Fruit fly (Drosophila melanogaster) whole organism, prepupa: ENCODE data around the gene AGO2.

ENCODE experiments used
- CG10631 ChIP-seq: fragments of 200-800 bp; sonication (Bioruptor generic); optimal IDR thresholded peaks from 2 replicates; lab custom pipeline; 2016; ENCODE audit warnings: missing biosample characterization, missing genetic modification characterization
- CG10669 ChIP-seq: fragments of 200-800 bp; sonication (Bioruptor generic); optimal IDR thresholded peaks from 3 replicates; lab custom pipeline; 2018; ENCODE audit warnings: missing biosample characterization, mild to moderate bottlenecking, missing genetic modification characterization, moderate library complexity
- CG11902 ChIP-seq: fragments of 200-800 bp; sonication (Bioruptor generic); optimal IDR thresholded peaks from 3 replicates; lab custom pipeline; 2016; ENCODE audit warnings: missing biosample characterization, missing genetic modification characterization
- CG15336 ChIP-seq: fragments of 200-800 bp; sonication (Bioruptor generic); IDR thresholded peaks from 2 replicates; pipeline ENCODE4 v1.3.6; 2022; ENCODE audit warnings: missing biosample characterization, missing genetic modification characterization
- CG16779 ChIP-seq: fragments of 200-800 bp; sonication (Bioruptor generic); optimal IDR thresholded peaks from 3 replicates; lab custom pipeline; 2017; ENCODE audit warnings: missing biosample characterization, mild to moderate bottlenecking, missing genetic modification characterization
- CG32006 ChIP-seq: fragments of 200-800 bp; sonication (Bioruptor generic); optimal IDR thresholded peaks from 3 replicates; lab custom pipeline; 2017; ENCODE audit warnings: missing biosample characterization, mild to moderate bottlenecking, missing genetic modification characterization
- CG34406 ChIP-seq: fragments of 200-800 bp; sonication (Bioruptor generic); optimal IDR thresholded peaks from 3 replicates; lab custom pipeline; 2016; ENCODE audit warnings: missing biosample characterization, missing genetic modification characterization
- CG6163 ChIP-seq: fragments of 200-800 bp; sonication (Bioruptor generic); IDR thresholded peaks from 3 replicates; pipeline ENCODE4 v1.3.6; 2022; ENCODE audit warnings: missing biosample characterization, missing genetic modification characterization
- CG6792 ChIP-seq: fragments of 200-800 bp; sonication (Bioruptor generic); optimal IDR thresholded peaks from 3 replicates; lab custom pipeline; 2016; ENCODE audit warnings: missing biosample characterization, missing genetic modification characterization
- CG6854 ChIP-seq: fragments of 200-800 bp; sonication (Bioruptor generic); optimal IDR thresholded peaks from 2 replicates; lab custom pipeline; 2017; ENCODE audit warnings: missing biosample characterization, mild to moderate bottlenecking, missing genetic modification characterization
- CG8119 ChIP-seq: fragments of 200-800 bp; sonication (Bioruptor generic); IDR thresholded peaks from 3 replicates; pipeline ENCODE4 v1.3.6; 2022; ENCODE audit warnings: missing biosample characterization, missing genetic modification characterization
- CG8319 ChIP-seq: fragments of 200-800 bp; sonication (Bioruptor generic); optimal IDR thresholded peaks from 3 replicates; lab custom pipeline; 2016; ENCODE audit warnings: missing biosample characterization, missing genetic modification characterization
- CG8632 ChIP-seq: fragments of 200-800 bp; sonication (Bioruptor generic); optimal IDR thresholded peaks from 3 replicates; lab custom pipeline; 2016; ENCODE audit warnings: missing biosample characterization, missing genetic modification characterization
- CG9139 ChIP-seq: fragments of 200-800 bp; sonication (Bioruptor generic); optimal IDR thresholded peaks from 3 replicates; lab custom pipeline; 2017; ENCODE audit warnings: missing biosample characterization, mild to moderate bottlenecking, missing genetic modification characterization
- Eip78C ChIP-seq: fragments of 200-800 bp; sonication (Bioruptor generic); peaks from one replicate; lab custom pipeline; 2016; ENCODE audit warnings: missing biosample characterization, missing genetic modification characterization
- Ets21C ChIP-seq: fragments of 200-800 bp; sonication (Bioruptor generic); optimal IDR thresholded peaks from 3 replicates; lab custom pipeline; 2016; ENCODE audit warnings: missing biosample characterization, missing genetic modification characterization
- Ets96B ChIP-seq: fragments of 200-800 bp; optimal IDR thresholded peaks from 2 replicates; lab custom pipeline; 2019; ENCODE audit warnings: missing biosample characterization, mild to moderate bottlenecking, missing genetic modification characterization, moderate library complexity
- Hr39 ChIP-seq: fragments of 200-800 bp; sonication (Bioruptor generic); optimal IDR thresholded peaks from 2 replicates; lab custom pipeline; 2016; ENCODE audit warnings: missing biosample characterization, missing genetic modification characterization
- Hr4 ChIP-seq: fragments of 200-800 bp; sonication (Bioruptor generic); optimal IDR thresholded peaks from 3 replicates; lab custom pipeline; 2016; ENCODE audit warnings: missing biosample characterization, missing genetic modification characterization
- Lpt ChIP-seq: fragments of 200-800 bp; sonication (Bioruptor generic); optimal IDR thresholded peaks from 3 replicates; lab custom pipeline; 2016; ENCODE audit warnings: missing biosample characterization, missing genetic modification characterization
- Met ChIP-seq: fragments of 200-800 bp; sonication (Bioruptor generic); optimal IDR thresholded peaks from 3 replicates; lab custom pipeline; 2016; ENCODE audit warnings: missing biosample characterization, missing genetic modification characterization
- Smox ChIP-seq: fragments of 200-800 bp; sonication (Bioruptor generic); optimal IDR thresholded peaks from 3 replicates; lab custom pipeline; 2016; ENCODE audit warnings: missing biosample characterization, missing genetic modification characterization
- Sox102F ChIP-seq: fragments of 200-800 bp; sonication (Bioruptor generic); optimal IDR thresholded peaks from 2 replicates; lab custom pipeline; 2016; ENCODE audit warnings: missing biosample characterization, mild to moderate bottlenecking, missing genetic modification characterization
- Sox14 ChIP-seq: fragments of 200-800 bp; sonication (Bioruptor generic); optimal IDR thresholded peaks from 3 replicates; lab custom pipeline; 2016; ENCODE audit warnings: missing biosample characterization, missing genetic modification characterization
- Sox15 ChIP-seq: fragments of 200-800 bp; sonication (Bioruptor generic); optimal IDR thresholded peaks from 3 replicates; lab custom pipeline; 2016; ENCODE audit warnings: missing biosample characterization, missing genetic modification characterization
- achi ChIP-seq: fragments of 200-800 bp; sonication (Bioruptor generic); optimal IDR thresholded peaks from 3 replicates; lab custom pipeline; 2016; ENCODE audit warnings: missing biosample characterization, missing genetic modification characterization
- cyc ChIP-seq: fragments of 200-800 bp; sonication (Bioruptor generic); optimal IDR thresholded peaks from 3 replicates; lab custom pipeline; 2016; ENCODE audit warnings: missing biosample characterization, missing genetic modification characterization
- dac ChIP-seq: fragments of 200-800 bp; sonication (Bioruptor generic); optimal IDR thresholded peaks from 2 replicates; lab custom pipeline; 2017; ENCODE audit warnings: missing biosample characterization, mild to moderate bottlenecking, missing genetic modification characterization
- dsx ChIP-seq: fragments of 200-800 bp; optimal IDR thresholded peaks from 3 replicates; lab custom pipeline; 2019; ENCODE audit warnings: missing biosample characterization, mild to moderate bottlenecking, missing genetic modification characterization, moderate library complexity; ENCODE audit not compliant: poor library complexity, severe bottlenecking
- esn ChIP-seq: fragments of 200-800 bp; sonication (Bioruptor generic); optimal IDR thresholded peaks from 2 replicates; lab custom pipeline; 2016; ENCODE audit warnings: missing biosample characterization, mild to moderate bottlenecking, missing genetic modification characterization, moderate library complexity
- fd85E ChIP-seq: fragments of 200-800 bp; sonication (Bioruptor generic); optimal IDR thresholded peaks from 3 replicates; lab custom pipeline; 2016; ENCODE audit warnings: missing biosample characterization, missing genetic modification characterization
- fkh ChIP-seq: fragments of 200-800 bp; sonication (Bioruptor generic); optimal IDR thresholded peaks from 3 replicates; lab custom pipeline; 2017; ENCODE audit warnings: missing biosample characterization, mild to moderate bottlenecking, missing genetic modification characterization, moderate library complexity
- net ChIP-seq: fragments of 200-800 bp; sonication (Bioruptor generic); optimal IDR thresholded peaks from 3 replicates; lab custom pipeline; 2016; ENCODE audit warnings: missing biosample characterization, missing genetic modification characterization
- pdm3 ChIP-seq: fragments of 200-800 bp; sonication (Bioruptor generic); optimal IDR thresholded peaks from 3 replicates; lab custom pipeline; 2016; ENCODE audit warnings: missing biosample characterization, missing genetic modification characterization
- salr ChIP-seq, 2 experiments: fragments of 200-800 bp; sonication (Bioruptor generic); optimal IDR thresholded peaks; 3 replicates each; lab custom pipeline; 2016 to 2018; ENCODE audit warnings: missing biosample characterization in 2 of 2, missing genetic modification characterization in 2 of 2, mild to moderate bottlenecking in 1 of 2
- spab ChIP-seq: fragments of 200-800 bp; sonication (Bioruptor generic); optimal IDR thresholded peaks from 2 replicates; lab custom pipeline; 2017; ENCODE audit warnings: missing biosample characterization, mild to moderate bottlenecking, missing genetic modification characterization, missing genetic modification reagents
- ss ChIP-seq, 2 experiments: fragments of 200-800 bp; sonication (Bioruptor generic); optimal IDR thresholded peaks; 2 replicates in 1 of 2; 3 replicates in 1 of 2; lab custom pipeline; 2017 to 2018; ENCODE audit warnings: mild to moderate bottlenecking in 2 of 2, missing biosample characterization in 2 of 2, missing genetic modification characterization in 2 of 2, moderate library complexity in 1 of 2
- topi ChIP-seq: fragments of 200-800 bp; sonication (Bioruptor generic); optimal IDR thresholded peaks from 3 replicates; lab custom pipeline; 2016; ENCODE audit warnings: missing biosample characterization, missing genetic modification characterization
- vri ChIP-seq: fragments of 200-800 bp; sonication (Bioruptor generic); optimal IDR thresholded peaks from 3 replicates; lab custom pipeline; 2016; ENCODE audit warnings: missing biosample characterization, mild to moderate bottlenecking, missing genetic modification characterization

AGO2 gene

DNA sequence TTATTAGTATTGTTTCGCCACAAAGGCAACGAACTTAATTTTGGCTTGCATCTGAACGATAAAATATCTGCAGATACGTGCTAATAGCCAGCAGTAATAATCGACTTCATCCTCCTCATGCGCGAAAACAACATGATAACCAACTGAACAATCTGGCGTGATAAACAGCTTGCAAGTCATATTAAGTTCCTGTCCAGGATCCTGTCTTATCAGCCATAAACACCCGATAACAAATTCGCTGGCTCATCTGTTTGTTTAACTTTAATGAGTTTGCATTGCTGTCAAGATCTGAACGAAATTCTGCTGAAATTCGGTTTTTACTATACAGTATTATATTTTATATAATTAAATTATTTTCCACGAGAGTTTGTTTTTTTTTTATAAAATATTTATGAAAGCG lies 40.6 kb upstream of the AGO2 start:
- no peak for TF ChIP-seq CG11902
- TF ChIP-seq Smox (GFP tag; lab: Kevin White, UChicago): no peak
- no peak for TF ChIP-seq spab (GFP tag; lab: Kevin White, UChicago)
- no peak for TF ChIP-seq Met (GFP tag; lab: Kevin White, UChicago)
- no peak for TF ChIP-seq CG16779 (tag; lab: Kevin White, UChicago)
- no peak for TF ChIP-seq achi (GFP tag; lab: Kevin White, UChicago)
- TF ChIP-seq cyc (GFP tag; lab: Kevin White, UChicago): no peak
- TF ChIP-seq CG10669 (GFP tag; lab: Kevin White, UChicago): no peak
- TF ChIP-seq Eip78C (GFP tag; lab: Kevin White, UChicago): no peak
- no peak for TF ChIP-seq CG6792 (GFP tag; lab: Kevin White, UChicago)
- no peak for TF ChIP-seq fd85E (GFP tag; lab: Kevin White, UChicago)
- TF ChIP-seq CG34406 (GFP tag; lab: Kevin White, UChicago): no peak
- no peak for TF ChIP-seq CG8119 (GFP tag; lab: Robert Waterston, UW)
- TF ChIP-seq CG9139 (GFP tag; lab: Kevin White, UChicago): no peak

DNA sequence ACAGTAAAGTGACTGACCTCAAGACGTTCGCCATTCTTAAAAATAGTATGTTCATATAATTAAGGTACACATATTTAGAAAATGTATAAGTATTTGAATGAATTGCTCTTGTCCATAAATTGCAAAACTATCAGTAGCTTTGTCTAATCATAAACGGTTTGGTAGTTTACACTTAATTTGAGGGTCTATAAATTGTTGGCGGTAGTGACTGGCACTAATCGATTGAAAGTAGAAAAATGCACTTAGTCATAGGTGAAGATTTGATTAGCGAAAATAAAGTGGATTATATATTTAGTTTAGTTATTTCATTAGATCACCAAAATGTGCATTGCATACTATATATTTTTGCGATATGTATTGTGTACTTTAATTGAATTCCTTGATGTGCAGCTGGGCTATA lies 40.2 kb upstream of the AGO2 start:
- TF ChIP-seq Ets96B (tag; lab: Kevin White, UChicago) (no peak), CG6163 (GFP tag; lab: Robert Waterston, UW) (no peak), CG15336 (GFP tag; lab: Robert Waterston, UW) (no peak), CG32006 (GFP tag; lab: Kevin White, UChicago) (no peak), salr (GFP tag; optimal IDR thresholded peaks at IDR 0.05; lab: Kevin White, UChicago) (no peak), Hr4 (no peak)

DNA sequence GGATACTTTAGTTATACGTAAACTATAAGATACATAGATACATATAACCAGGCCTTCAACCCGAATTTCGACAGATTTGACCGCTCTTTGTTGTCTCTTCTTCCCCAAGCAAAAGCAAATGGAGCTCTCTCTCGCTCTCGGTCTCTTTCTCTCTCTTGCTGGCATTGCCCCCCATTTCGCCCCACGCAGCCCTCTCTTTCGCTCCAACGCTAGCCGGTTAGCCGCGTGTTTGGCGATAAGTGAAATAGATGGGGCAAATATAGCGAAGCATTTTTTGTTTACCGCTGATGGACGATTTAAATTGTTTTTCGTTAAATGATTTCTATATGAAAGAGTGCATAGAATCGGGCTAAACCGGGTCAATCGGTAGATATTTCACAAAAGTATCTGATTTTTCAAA lies 39.5 kb upstream of the AGO2 start:
- TF ChIP-seq Sox14 (GFP tag; lab: Kevin White, UChicago) (peak; percentile 49), CG15336 (GFP tag; lab: Robert Waterston, UW) (peak; percentile 48; the same call in 1 of the 2 replicates), topi (GFP tag; lab: Kevin White, UChicago) (no peak), net (no peak), fkh (GFP tag; lab: Kevin White, UChicago) (peak; percentile 57), CG8119 (GFP tag; lab: Robert Waterston, UW) (peak; percentile 29; the same call in 1 of the 3 replicates), Lpt (GFP tag; lab: Kevin White, UChicago) (peak; percentile 38), vri (peak; percentile 66), CG6854 (GFP tag; lab: Kevin White, UChicago) (peak; percentile 44), Eip78C (GFP tag; lab: Kevin White, UChicago) (peak; percentile 65), esn (GFP tag; lab: Kevin White, UChicago) (no peak)

DNA sequence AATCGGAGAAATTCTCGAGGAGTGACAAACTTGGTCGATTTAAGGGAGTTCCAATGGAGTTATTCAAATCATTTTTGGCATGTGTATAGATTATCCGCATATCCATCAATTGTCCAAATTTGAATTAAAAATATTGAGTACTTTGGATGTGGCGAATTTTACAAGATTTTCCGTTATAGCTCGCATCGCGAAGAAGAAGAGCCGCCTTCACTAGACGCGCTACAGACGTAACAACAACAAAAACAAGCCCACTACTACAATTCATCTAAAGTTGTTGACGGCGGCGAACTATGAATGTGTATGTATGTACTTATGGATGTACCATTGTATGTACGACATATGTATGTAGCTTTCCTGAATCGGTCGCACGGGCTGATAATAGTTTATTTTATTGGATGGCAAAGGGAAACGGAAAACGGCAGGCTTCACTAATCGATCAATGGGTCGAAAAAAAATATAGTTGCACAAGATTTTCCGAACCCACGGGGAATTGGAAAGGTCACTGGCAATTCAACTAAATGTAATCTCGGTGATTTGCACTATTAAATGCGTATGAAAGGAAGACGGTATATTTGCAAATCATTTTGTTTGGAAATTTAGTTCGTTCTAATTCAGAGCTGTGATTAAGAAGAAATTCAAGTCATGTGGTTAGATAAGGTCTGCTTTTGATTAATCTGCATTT lies 39.0 kb upstream of the AGO2 start:
- no peak for TF ChIP-seq pdm3 (GFP tag; lab: Kevin White, UChicago)
- no peak for TF ChIP-seq CG8632 (GFP tag; lab: Kevin White, UChicago)
- no peak for TF ChIP-seq CG8319 (GFP tag; lab: Kevin White, UChicago)
- TF ChIP-seq achi (GFP tag; lab: Kevin White, UChicago): no peak
- peak; percentile 11 for TF ChIP-seq Eip78C (GFP tag; lab: Kevin White, UChicago)
- TF ChIP-seq dac: no peak
- TF ChIP-seq CG8119 (GFP tag; lab: Robert Waterston, UW): no peak
- TF ChIP-seq ss (GFP tag; optimal IDR thresholded peaks at IDR 0.05; lab: Kevin White, UChicago): no peak
- TF ChIP-seq CG15336 (GFP tag; lab: Robert Waterston, UW): peak; percentile 22; the same call in 1 of the 2 replicates
- TF ChIP-seq salr (GFP tag; optimal IDR thresholded peaks at IDR 0.05; lab: Kevin White, UChicago): no peak
- no peak for TF ChIP-seq CG34406 (GFP tag; lab: Kevin White, UChicago)
- TF ChIP-seq Hr4: no peak
- no peak for TF ChIP-seq CG11902
- no peak for TF ChIP-seq spab (GFP tag; lab: Kevin White, UChicago)
- TF ChIP-seq CG10631 (GFP tag; lab: Kevin White, UChicago): no peak
- no peak for TF ChIP-seq CG6792 (GFP tag; lab: Kevin White, UChicago)
- no peak for TF ChIP-seq cyc (GFP tag; lab: Kevin White, UChicago)
- TF ChIP-seq dsx (GFP tag; lab: Kevin White, UChicago): no peak
- TF ChIP-seq Lpt (GFP tag; lab: Kevin White, UChicago): peak; percentile 17
- TF ChIP-seq CG9139 (GFP tag; lab: Kevin White, UChicago): no peak
- TF ChIP-seq Ets21C (GFP tag; lab: Kevin White, UChicago): no peak
- TF ChIP-seq Ets96B (tag; lab: Kevin White, UChicago): no peak
- TF ChIP-seq Sox15 (GFP tag; lab: Kevin White, UChicago): no peak
- no peak for TF ChIP-seq CG10669 (GFP tag; lab: Kevin White, UChicago)
- no peak for TF ChIP-seq Hr39 (GFP tag; lab: Kevin White, UChicago)
- TF ChIP-seq Sox102F (GFP tag; lab: Kevin White, UChicago): no peak
